Fruit fly (Drosophila melanogaster) whole organism, embryonic: Measurements from ENCODE around the gene CG11811.

ENCODE experiments used
- Antp ChIP-seq: fragments of 200-800 bp; sonication (Bioruptor generic); optimal IDR thresholded peaks from 3 replicates; lab custom pipeline; 2016; ENCODE audit warnings: missing biosample characterization, missing genetic modification characterization
- Atf3 ChIP-seq: fragments of 200-800 bp; sonication (Bioruptor generic); optimal IDR thresholded peaks from 3 replicates; lab custom pipeline; 2016; ENCODE audit warnings: missing biosample characterization, missing genetic modification characterization
- C15 ChIP-seq: fragments of 200-800 bp; sonication (Bioruptor generic); IDR thresholded peaks from 3 replicates; pipeline ENCODE4 v1.3.6; 2022; ENCODE audit warnings: missing biosample characterization, missing genetic modification characterization
- CG11695 ChIP-seq: fragments of 200-800 bp; sonication (Bioruptor generic); IDR thresholded peaks from 3 replicates; pipeline ENCODE4 v1.3.6; 2022; ENCODE audit warnings: missing biosample characterization, missing genetic modification characterization
- CG11696 ChIP-seq: fragments of 200-800 bp; sonication (Bioruptor generic); IDR thresholded peaks from 2 replicates; pipeline ENCODE4 v1.3.6; 2022; ENCODE audit warnings: missing biosample characterization, missing genetic modification characterization
- CG12659 ChIP-seq: fragments of 200-800 bp; sonication (Bioruptor generic); optimal IDR thresholded peaks from 3 replicates; lab custom pipeline; 2017; ENCODE audit warnings: mild to moderate bottlenecking, missing biosample characterization, missing genetic modification reagents, missing genetic modification characterization
- CG13296 ChIP-seq: fragments of 200-800 bp; sonication (Bioruptor generic); optimal IDR thresholded peaks from 3 replicates; lab custom pipeline; 2018; ENCODE audit warnings: missing biosample characterization, mild to moderate bottlenecking, missing genetic modification characterization
- CG14860 ChIP-seq: fragments of 200-800 bp; sonication (Bioruptor generic); IDR thresholded peaks from 3 replicates; pipeline ENCODE4 v1.3.6; 2022; ENCODE audit warnings: missing biosample characterization, missing genetic modification characterization; ENCODE audit not compliant: partially characterized antibody
- CG17361 ChIP-seq: fragments of 200-800 bp; sonication (Bioruptor generic); IDR thresholded peaks from 3 replicates; pipeline ENCODE4 v1.3.6; 2022; ENCODE audit warnings: missing biosample characterization, missing genetic modification characterization
- CG2120 ChIP-seq: fragments of 200-800 bp; sonication (Bioruptor generic); optimal IDR thresholded peaks from 3 replicates; lab custom pipeline; 2016; ENCODE audit warnings: missing biosample characterization, missing genetic modification characterization
- CG3847 ChIP-seq: fragments of 200-800 bp; sonication (Bioruptor generic); IDR thresholded peaks from 2 replicates; pipeline ENCODE4 v1.3.6; 2022; ENCODE audit warnings: missing biosample characterization, missing genetic modification characterization
- CG7372 ChIP-seq: fragments of 200-800 bp; sonication (Bioruptor generic); IDR thresholded peaks from 2 replicates; pipeline ENCODE4 v1.3.6; 2022; ENCODE audit warnings: missing biosample characterization, missing genetic modification characterization
- CG7556 ChIP-seq: fragments of 200-800 bp; sonication (Bioruptor generic); optimal IDR thresholded peaks from 2 replicates; lab custom pipeline; 2017; ENCODE audit warnings: missing biosample characterization, mild to moderate bottlenecking, missing genetic modification characterization
- CG7786 ChIP-seq: fragments of 200-800 bp; sonication (Bioruptor generic); optimal IDR thresholded peaks from 2 replicates; lab custom pipeline; 2016; ENCODE audit warnings: missing biosample characterization, missing genetic modification characterization
- CG7963 ChIP-seq: fragments of 200-800 bp; sonication (Bioruptor generic); IDR thresholded peaks from 3 replicates; pipeline ENCODE4 v1.3.6; 2022; ENCODE audit warnings: missing biosample characterization, missing genetic modification characterization; ENCODE audit not compliant: partially characterized antibody
- Dad ChIP-seq: fragments of 200-800 bp; sonication (Bioruptor generic); optimal IDR thresholded peaks from 3 replicates; lab custom pipeline; 2016; ENCODE audit warnings: missing biosample characterization, missing genetic modification characterization
- Deaf1 ChIP-seq: fragments of 200-800 bp; optimal IDR thresholded peaks from 3 replicates; lab custom pipeline; 2019; ENCODE audit warnings: missing biosample characterization, mild to moderate bottlenecking, missing genetic modification characterization, moderate library complexity
- Dfd ChIP-seq, 2 experiments: fragments of >200 bp; optimal IDR thresholded peaks; 2 replicates each; lab custom pipeline; 2017; ENCODE audit warnings: missing biosample characterization in 2 of 2, missing genetic modification characterization in 2 of 2
- Ets97D ChIP-seq: fragments of 200-800 bp; sonication (Bioruptor generic); optimal IDR thresholded peaks from 3 replicates; lab custom pipeline; 2016; ENCODE audit warnings: missing biosample characterization, missing genetic modification characterization
- H15 ChIP-seq: fragments of 200-800 bp; sonication (Bioruptor generic); IDR thresholded peaks from 3 replicates; pipeline ENCODE4 v1.3.6; 2022; ENCODE audit warnings: missing biosample characterization, missing genetic modification characterization
- Hr3 ChIP-seq: fragments of 200-800 bp; sonication (Bioruptor generic); optimal IDR thresholded peaks from 3 replicates; lab custom pipeline; 2016; ENCODE audit warnings: missing biosample characterization, missing genetic modification characterization
- MBD-R2 ChIP-seq: fragments of 200-800 bp; sonication (Bioruptor generic); IDR thresholded peaks from 2 replicates; pipeline ENCODE4 v1.3.6; 2022; ENCODE audit warnings: missing biosample characterization, missing genetic modification characterization
- Mad ChIP-seq: fragments of 200-800 bp; sonication (Bioruptor generic); optimal IDR thresholded peaks from 2 replicates; lab custom pipeline; 2016; ENCODE audit warnings: missing biosample characterization, missing genetic modification characterization
- Oli ChIP-seq: fragments of 200-800 bp; sonication (Bioruptor generic); optimal IDR thresholded peaks from 2 replicates; lab custom pipeline; 2018; ENCODE audit warnings: missing biosample characterization, mild to moderate bottlenecking, missing genetic modification characterization, moderate library complexity
- Side ChIP-seq: fragments of 200-800 bp; sonication (Bioruptor generic); optimal IDR thresholded peaks from 2 replicates; lab custom pipeline; 2016; ENCODE audit warnings: missing biosample characterization, missing genetic modification characterization
- TFAM ChIP-seq: fragments of 200-800 bp; sonication (Bioruptor generic); optimal IDR thresholded peaks from 2 replicates; lab custom pipeline; 2017; ENCODE audit warnings: missing biosample characterization, missing genetic modification characterization, inconsistent platforms
- az2 ChIP-seq: fragments of 200-800 bp; sonication (Bioruptor generic); optimal IDR thresholded peaks from 3 replicates; lab custom pipeline; 2016; ENCODE audit warnings: missing biosample characterization, missing genetic modification characterization
- cas ChIP-seq: fragments of 200-800 bp; sonication (Bioruptor generic); IDR thresholded peaks from 2 replicates; pipeline ENCODE4 v1.3.6; 2022; ENCODE audit warnings: missing biosample characterization, missing genetic modification characterization
- caup ChIP-seq: fragments of 200-800 bp; sonication (Bioruptor generic); optimal IDR thresholded peaks from 3 replicates; lab custom pipeline; 2017; ENCODE audit warnings: missing biosample characterization, mild to moderate bottlenecking, missing genetic modification characterization, moderate library complexity; ENCODE audit not compliant: severe bottlenecking
- ci ChIP-seq: fragments of 200-800 bp; sonication (Bioruptor generic); IDR thresholded peaks from 3 replicates; pipeline ENCODE4 v1.3.6; 2022; ENCODE audit warnings: missing biosample characterization, missing genetic modification characterization
- corto ChIP-seq: fragments of 200-800 bp; sonication (Bioruptor generic); optimal IDR thresholded peaks from 2 replicates; lab custom pipeline; 2016; ENCODE audit warnings: missing biosample characterization, mild to moderate bottlenecking, missing genetic modification characterization, moderate library complexity
- danr ChIP-seq: fragments of 200-800 bp; sonication (Bioruptor generic); IDR thresholded peaks from 2 replicates; pipeline ENCODE4 v1.3.6; 2022; ENCODE audit warnings: missing biosample characterization, missing genetic modification characterization
- disco-r ChIP-seq: fragments of 200-800 bp; sonication (Bioruptor generic); optimal IDR thresholded peaks from 2 replicates; lab custom pipeline; 2016; ENCODE audit warnings: missing biosample characterization, missing genetic modification characterization
- dmrt99B ChIP-seq: fragments of 200-800 bp; sonication (Bioruptor generic); optimal IDR thresholded peaks from 2 replicates; lab custom pipeline; 2018; ENCODE audit warnings: missing biosample characterization, mild to moderate bottlenecking, missing genetic modification characterization, moderate library complexity
- esg ChIP-seq: fragments of 200-800 bp; sonication (Bioruptor generic); conservative IDR thresholded peaks from 2 replicates; pipeline ENCODE4 v1.3.6; 2022; ENCODE audit warnings: missing biosample characterization, missing genetic modification characterization
- gcm ChIP-seq: fragments of 200-800 bp; sonication (Bioruptor generic); optimal IDR thresholded peaks from 2 replicates; lab custom pipeline; 2019; ENCODE audit warnings: missing biosample characterization, mild to moderate bottlenecking, missing genetic modification characterization, moderate library complexity
- gsb-n ChIP-seq: fragments of 200-800 bp; sonication (Bioruptor generic); optimal IDR thresholded peaks from 3 replicates; lab custom pipeline; 2018; ENCODE audit warnings: missing biosample characterization, mild to moderate bottlenecking, missing genetic modification characterization
- ham ChIP-seq: fragments of 200-800 bp; sonication (Bioruptor generic); IDR thresholded peaks from 2 replicates; pipeline ENCODE4 v1.3.6; 2022; ENCODE audit warnings: missing biosample characterization, missing genetic modification characterization
- inv ChIP-seq: fragments of 200-800 bp; sonication (Bioruptor generic); IDR thresholded peaks from 2 replicates; pipeline ENCODE4 v1.3.6; 2022; ENCODE audit warnings: missing biosample characterization, missing genetic modification characterization; ENCODE audit not compliant: partially characterized antibody
- lbe ChIP-seq: fragments of 200-800 bp; sonication (Bioruptor generic); optimal IDR thresholded peaks from 2 replicates; lab custom pipeline; 2016; ENCODE audit warnings: missing biosample characterization, mild to moderate bottlenecking, missing genetic modification characterization
- nau ChIP-seq: fragments of 200-800 bp; sonication (Bioruptor generic); optimal IDR thresholded peaks from 3 replicates; lab custom pipeline; 2017; ENCODE audit warnings: missing biosample characterization, mild to moderate bottlenecking, missing genetic modification characterization, missing genetic modification reagents
- p53 ChIP-seq: fragments of 200-800 bp; sonication (Bioruptor generic); optimal IDR thresholded peaks from 2 replicates; lab custom pipeline; 2016; ENCODE audit warnings: missing biosample characterization, missing genetic modification characterization
- phol ChIP-seq: fragments of 200-800 bp; sonication (Bioruptor generic); optimal IDR thresholded peaks from 3 replicates; lab custom pipeline; 2018; ENCODE audit warnings: missing biosample characterization, mild to moderate bottlenecking, missing genetic modification characterization, moderate library complexity
- rib ChIP-seq: fragments of 200-800 bp; sonication (Bioruptor generic); IDR thresholded peaks from 2 replicates; pipeline ENCODE4 v1.3.6; 2022; ENCODE audit warnings: missing biosample characterization, missing genetic modification characterization
- sd ChIP-seq: fragments of 200-800 bp; sonication (Bioruptor generic); optimal IDR thresholded peaks from 3 replicates; lab custom pipeline; 2018; ENCODE audit warnings: missing biosample characterization, mild to moderate bottlenecking, missing genetic modification characterization, moderate library complexity
- shn ChIP-seq: fragments of 200-800 bp; sonication (Bioruptor generic); optimal IDR thresholded peaks from 3 replicates; lab custom pipeline; 2016; ENCODE audit warnings: missing biosample characterization, missing genetic modification characterization
- sob ChIP-seq: fragments of 200-800 bp; sonication (Bioruptor generic); IDR thresholded peaks from 2 replicates; pipeline ENCODE4 v1.3.6; 2022; ENCODE audit warnings: missing biosample characterization, missing genetic modification characterization
- ssp ChIP-seq: fragments of 200-800 bp; sonication (Bioruptor generic); IDR thresholded peaks from 2 replicates; pipeline ENCODE4 v1.3.6; 2022; ENCODE audit warnings: missing biosample characterization, missing genetic modification characterization
- tx ChIP-seq: fragments of 200-800 bp; sonication (Bioruptor generic); optimal IDR thresholded peaks from 2 replicates; lab custom pipeline; 2016; ENCODE audit warnings: missing biosample characterization, missing genetic modification characterization
- usp ChIP-seq: fragments of >200 bp; optimal IDR thresholded peaks from 2 replicates; lab custom pipeline; 2017; ENCODE audit warnings: missing biosample characterization, missing genetic modification characterization
- vnd ChIP-seq: fragments of 200-800 bp; sonication (Bioruptor generic); IDR thresholded peaks from 3 replicates; pipeline ENCODE4 v1.3.6; 2022; ENCODE audit warnings: missing biosample characterization, missing genetic modification characterization; ENCODE audit not compliant: partially characterized antibody

Gene CG11811

dm6 chr3L:10736483-10737122 lies 45.8 kb downstream of the CG11811 start (continued):
- no peak for TF ChIP-seq lbe (GFP tag; lab: Kevin White, UChicago)
- no peak for TF ChIP-seq usp (GFP tag; lab: Kevin White, UChicago)
- TF ChIP-seq TFAM (GFP tag; lab: Kevin White, UChicago) = no peak
- TF ChIP-seq gsb-n (tag; lab: Kevin White, UChicago) = no peak
- TF ChIP-seq corto (GFP tag; lab: Kevin White, UChicago) = no peak
- no peak for TF ChIP-seq esg (GFP tag; lab: Robert Waterston, UW)
- no peak for TF ChIP-seq sob (GFP tag; lab: Robert Waterston, UW)
- TF ChIP-seq vnd (GFP tag; lab: Robert Waterston, UW) = no peak
- TF ChIP-seq ci (GFP tag; lab: Robert Waterston, UW) = 0 out of 3 replicates have a peak, but pooled peaks have one; percentile 5
- no peak for TF ChIP-seq Side
- no peak for TF ChIP-seq CG12659 (GFP tag; lab: Kevin White, UChicago)
- no peak for TF ChIP-seq ssp
- TF ChIP-seq Atf3 (GFP tag; lab: Kevin White, UChicago) = no peak
- no peak for TF ChIP-seq az2 (GFP tag; lab: Kevin White, UChicago)
- TF ChIP-seq Antp (GFP tag; lab: Kevin White, UChicago) = no peak
- TF ChIP-seq H15 (GFP tag; lab: Robert Waterston, UW) = no peak
- no peak for TF ChIP-seq CG7556
- TF ChIP-seq CG7372 = no peak
- peak; percentile 10 for TF ChIP-seq phol (tag; lab: Kevin White, UChicago)
- TF ChIP-seq caup = no peak
- 0 out of 2 replicates have a peak, but pooled peaks have one; percentile 15 for TF ChIP-seq CG3847 (GFP tag; lab: Robert Waterston, UW)
- no peak for TF ChIP-seq Oli (tag; lab: Kevin White, UChicago)
- no peak for TF ChIP-seq Deaf1 (tag; lab: Kevin White, UChicago)
- TF ChIP-seq danr = no peak
- TF ChIP-seq Ets97D (GFP tag; lab: Kevin White, UChicago) = no peak
- TF ChIP-seq rib = no peak
- no peak for TF ChIP-seq Dfd (GFP tag; optimal IDR thresholded peaks at IDR 0.05; lab: Kevin White, UChicago)
- TF ChIP-seq ham = no peak
- no peak for TF ChIP-seq CG7963
- no peak for TF ChIP-seq Hr3
- no peak for TF ChIP-seq CG13296 (GFP tag; lab: Kevin White, UChicago)
- no peak for TF ChIP-seq CG14860 (GFP tag; lab: Robert Waterston, UW)
- no peak for TF ChIP-seq gcm (GFP tag; lab: Kevin White, UChicago)
- no peak for TF ChIP-seq disco-r (GFP tag; lab: Kevin White, UChicago)
- no peak for TF ChIP-seq tx (GFP tag; lab: Kevin White, UChicago)
- no peak for TF ChIP-seq inv (GFP tag; lab: Robert Waterston, UW)
- TF ChIP-seq Dad (GFP tag; lab: Kevin White, UChicago) = no peak
- no peak for TF ChIP-seq cas
- peak; percentile 46 for TF ChIP-seq dmrt99B (tag; lab: Kevin White, UChicago)
- TF ChIP-seq shn (GFP tag; lab: Kevin White, UChicago) = no peak
- no peak for TF ChIP-seq CG7786 (GFP tag; lab: Kevin White, UChicago)
- TF ChIP-seq CG11695 (GFP tag; lab: Robert Waterston, UW) = no peak
- no peak for TF ChIP-seq Mad (GFP tag; lab: Kevin White, UChicago)
- 0 out of 3 replicates have a peak, but pooled peaks have one; percentile 44 for TF ChIP-seq C15
- TF ChIP-seq MBD-R2 (GFP tag; lab: Robert Waterston, UW) = no peak
- no peak for TF ChIP-seq CG11696 (GFP tag; lab: Robert Waterston, UW)
- peak; percentile 22 for TF ChIP-seq CG2120 (GFP tag; lab: Kevin White, UChicago)
- no peak for TF ChIP-seq nau
- no peak for TF ChIP-seq CG17361 (GFP tag; lab: Robert Waterston, UW)
- TF ChIP-seq p53 (GFP tag; lab: Kevin White, UChicago) = no peak
- no peak for TF ChIP-seq sd (tag; lab: Kevin White, UChicago)
